Worm (Caenorhabditis elegans): ENCODE measurements around the gene F14H3.15.

Gene F14H3.15

ce11 chrV:16017671-16018070 is 42.4 kb downstream of the F14H3.15 start, which contains the start of gene srx-43:
srx-43 (plus strand) TSS chrV:16017971.
- no peak for TF ChIP-seq med-1 (GFP tag; optimal IDR thresholded peaks at IDR 0.05; ENCODE audit: insufficient read depth)
- TF ChIP-seq cog-1 (tag; optimal IDR thresholded peaks at IDR 0.05), result no peak
- no peak for TF ChIP-seq T22C8.4 (GFP tag; IDR thresholded peaks at IDR 0.05)
- no peak for TF ChIP-seq tab-1 (GFP tag; IDR thresholded peaks at IDR 0.05)
- TF ChIP-seq flt-1 (GFP tag; IDR thresholded peaks at IDR 0.05), result no peak
- no peak for TF ChIP-seq ztf-23 (GFP tag; IDR thresholded peaks at IDR 0.05)
- TF ChIP-seq klf-2 (GFP tag; conservative IDR thresholded peaks at IDR 0.05), result no peak
- no peak for TF ChIP-seq ref-1 (GFP tag; conservative IDR thresholded peaks at IDR 0.05)
- no peak for TF ChIP-seq ztf-29 (GFP tag; IDR thresholded peaks at IDR 0.05)

ce11 chrV:16016977-16017376 is 43.1 kb downstream of the F14H3.15 start:
- TF ChIP-seq ztf-29 (GFP tag; IDR thresholded peaks at IDR 0.05), result no peak
- TF ChIP-seq T22C8.4 (GFP tag; IDR thresholded peaks at IDR 0.05), result no peak
- TF ChIP-seq klf-2 (GFP tag; conservative IDR thresholded peaks at IDR 0.05), result no peak
- no peak for TF ChIP-seq cog-1 (tag; optimal IDR thresholded peaks at IDR 0.05)
- TF ChIP-seq flt-1 (GFP tag; IDR thresholded peaks at IDR 0.05), result no peak
- no peak for TF ChIP-seq ref-1 (GFP tag; conservative IDR thresholded peaks at IDR 0.05)
- TF ChIP-seq tab-1 (GFP tag; IDR thresholded peaks at IDR 0.05), result no peak
- no peak for TF ChIP-seq ztf-23 (GFP tag; IDR thresholded peaks at IDR 0.05)
- TF ChIP-seq med-1 (GFP tag; optimal IDR thresholded peaks at IDR 0.05; ENCODE audit: insufficient read depth), result no peak

- TF ChIP-seq ref-1 (GFP tag; conservative IDR thresholded peaks at IDR 0.05) (no peak), ztf-29 (GFP tag; IDR thresholded peaks at IDR 0.05) (no peak), med-1 (GFP tag; optimal IDR thresholded peaks at IDR 0.05; ENCODE audit: insufficient read depth) (no peak), klf-2 (GFP tag; conservative IDR thresholded peaks at IDR 0.05) (no peak), tab-1 (GFP tag; IDR thresholded peaks at IDR 0.05) (no peak), flt-1 (GFP tag; IDR thresholded peaks at IDR 0.05) (no peak), ztf-23 (GFP tag; IDR thresholded peaks at IDR 0.05) (no peak), cog-1 (tag; optimal IDR thresholded peaks at IDR 0.05) (no peak), T22C8.4 (GFP tag; IDR thresholded peaks at IDR 0.05) (no peak)
Observed at ce11 chrV:16015652-16016051, 44.4 kb downstream of the F14H3.15 start, which contains the start of gene str-232. str-232 (minus strand) TSS chrV:16015752.
